Fruit fly (Drosophila melanogaster) whole organism, embryonic: ENCODE results near the gene CG10185.

Source experiments
- Adf1 ChIP-seq: fragments of 200-800 bp; sonication (Bioruptor generic); IDR thresholded peaks from 2 replicates; pipeline ENCODE4 v1.3.6; 2022; ENCODE audit warnings: missing biosample characterization, missing genetic modification characterization
- B-H1 ChIP-seq: fragments of 200-800 bp; sonication (Bioruptor generic); IDR thresholded peaks from 3 replicates; pipeline ENCODE4 v1.3.6; 2022; ENCODE audit warnings: missing biosample characterization, missing genetic modification characterization
- BtbVII ChIP-seq: fragments of 200-800 bp; sonication (Bioruptor generic); optimal IDR thresholded peaks from 3 replicates; lab custom pipeline; 2017; ENCODE audit warnings: missing biosample characterization, mild to moderate bottlenecking, missing genetic modification characterization
- CG10147 ChIP-seq: fragments of 200-800 bp; sonication (Bioruptor generic); optimal IDR thresholded peaks from 2 replicates; lab custom pipeline; 2019; ENCODE audit warnings: missing biosample characterization, mild to moderate bottlenecking, missing genetic modification characterization, moderate library complexity
- CG10274 ChIP-seq: fragments of 200-800 bp; sonication (Bioruptor generic); optimal IDR thresholded peaks from 3 replicates; lab custom pipeline; 2017; ENCODE audit warnings: missing biosample characterization, mild to moderate bottlenecking, missing genetic modification characterization
- CG10565 ChIP-seq: fragments of 200-800 bp; sonication (Bioruptor generic); optimal IDR thresholded peaks from 3 replicates; lab custom pipeline; 2016; ENCODE audit warnings: missing biosample characterization, mild to moderate bottlenecking, missing genetic modification characterization
- CG10959 ChIP-seq: fragments of 200-800 bp; sonication (Bioruptor generic); IDR thresholded peaks from 2 replicates; pipeline ENCODE4 v1.3.6; 2022; ENCODE audit warnings: missing biosample characterization, missing genetic modification characterization
- CG11247 ChIP-seq: fragments of 200-800 bp; sonication (Bioruptor generic); IDR thresholded peaks from 2 replicates; pipeline ENCODE4 v1.3.6; 2022; ENCODE audit warnings: missing biosample characterization, missing genetic modification characterization
- CG12155 ChIP-seq: fragments of 200-800 bp; sonication (Bioruptor generic); optimal IDR thresholded peaks from 3 replicates; lab custom pipeline; 2016; ENCODE audit warnings: missing biosample characterization, missing genetic modification characterization
- CG1233 ChIP-seq: fragments of 200-800 bp; sonication (Bioruptor generic); optimal IDR thresholded peaks from 4 replicates; lab custom pipeline; 2018; ENCODE audit warnings: missing biosample characterization, mild to moderate bottlenecking, missing genetic modification characterization
- CG13287 ChIP-seq: fragments of 200-800 bp; sonication (Bioruptor generic); IDR thresholded peaks from 2 replicates; pipeline ENCODE4 v1.3.6; 2022; ENCODE audit warnings: missing biosample characterization, missing genetic modification characterization; ENCODE audit not compliant: partially characterized antibody
- CG15269 ChIP-seq: fragments of 200-800 bp; sonication (Bioruptor generic); optimal IDR thresholded peaks from 2 replicates; lab custom pipeline; 2018; ENCODE audit warnings: missing biosample characterization, mild to moderate bottlenecking, missing genetic modification characterization, moderate library complexity
- CG2202 ChIP-seq: fragments of 200-800 bp; sonication (Bioruptor generic); optimal IDR thresholded peaks from 2 replicates; lab custom pipeline; 2018; ENCODE audit warnings: missing biosample characterization, mild to moderate bottlenecking, missing genetic modification characterization
- CG3163 ChIP-seq: fragments of 200-800 bp; sonication (Bioruptor generic); optimal IDR thresholded peaks from 3 replicates; lab custom pipeline; 2016; ENCODE audit warnings: missing biosample characterization, missing genetic modification characterization
- CG4424 ChIP-seq: fragments of 200-800 bp; sonication (Bioruptor generic); optimal IDR thresholded peaks from 3 replicates; lab custom pipeline; 2016; ENCODE audit warnings: missing biosample characterization, missing genetic modification characterization
- CG7786 ChIP-seq: fragments of 200-800 bp; sonication (Bioruptor generic); optimal IDR thresholded peaks from 2 replicates; lab custom pipeline; 2016; ENCODE audit warnings: missing biosample characterization, missing genetic modification characterization
- CG7963 ChIP-seq: fragments of 200-800 bp; sonication (Bioruptor generic); IDR thresholded peaks from 3 replicates; pipeline ENCODE4 v1.3.6; 2022; ENCODE audit warnings: missing biosample characterization, missing genetic modification characterization; ENCODE audit not compliant: partially characterized antibody
- CoRest ChIP-seq: fragments of 200-800 bp; sonication (Bioruptor generic); optimal IDR thresholded peaks from 3 replicates; lab custom pipeline; 2018; ENCODE audit warnings: missing biosample characterization, mild to moderate bottlenecking, missing genetic modification characterization, moderate library complexity
- Fer3 ChIP-seq: fragments of 200-800 bp; sonication (Bioruptor generic); optimal IDR thresholded peaks from 2 replicates; lab custom pipeline; 2018; ENCODE audit warnings: missing biosample characterization, mild to moderate bottlenecking, missing genetic modification characterization, moderate library complexity
- HLHmδ ChIP-seq: fragments of 200-800 bp; sonication (Bioruptor generic); optimal IDR thresholded peaks from 2 replicates; lab custom pipeline; 2018; ENCODE audit warnings: missing biosample characterization, mild to moderate bottlenecking, missing genetic modification characterization, moderate library complexity
- Hand ChIP-seq: fragments of 200-800 bp; sonication (Bioruptor generic); optimal IDR thresholded peaks from 2 replicates; lab custom pipeline; 2017; ENCODE audit warnings: mild to moderate bottlenecking, missing biosample characterization, missing genetic modification reagents, missing genetic modification characterization
- Hmr ChIP-seq: fragments of 200-800 bp; sonication (Bioruptor generic); optimal IDR thresholded peaks from 3 replicates; lab custom pipeline; 2017; ENCODE audit warnings: mild to moderate bottlenecking, missing biosample characterization, missing genetic modification reagents, missing genetic modification characterization
- Hr39 ChIP-seq: fragments of >200 bp; optimal IDR thresholded peaks from 2 replicates; lab custom pipeline; 2017
- NfI ChIP-seq: fragments of 200-800 bp; sonication (Bioruptor generic); optimal IDR thresholded peaks from 3 replicates; lab custom pipeline; 2018; ENCODE audit warnings: missing biosample characterization, mild to moderate bottlenecking, missing genetic modification characterization, moderate library complexity
- Six4 ChIP-seq: fragments of 200-800 bp; sonication (Bioruptor generic); optimal IDR thresholded peaks from 2 replicates; lab custom pipeline; 2016; ENCODE audit warnings: missing biosample characterization, missing genetic modification characterization
- Sry-δ ChIP-seq: fragments of 200-800 bp; sonication (Bioruptor generic); optimal IDR thresholded peaks from 2 replicates; lab custom pipeline; 2016; ENCODE audit warnings: missing biosample characterization, missing genetic modification characterization
- Tbp ChIP-seq: fragments of >200 bp; optimal IDR thresholded peaks from 2 replicates; lab custom pipeline; 2018; ENCODE audit warnings: missing biosample characterization, missing genetic modification characterization
- Trl ChIP-seq, 3 experiments: fragments of >200 bp in 2 of 3; fragments of 200-800 bp in 1 of 3; sonication (Bioruptor generic) in 1 of 3; optimal IDR thresholded peaks; 2 replicates in 1 of 3; 3 replicates in 2 of 3; lab custom pipeline; 2016 to 2017; ENCODE audit warnings: missing biosample characterization in 1 of 3, missing genetic modification characterization in 1 of 3
- Xbp1 ChIP-seq: fragments of 200-800 bp; sonication (Bioruptor generic); optimal IDR thresholded peaks from 3 replicates; lab custom pipeline; 2016; ENCODE audit warnings: missing biosample characterization, mild to moderate bottlenecking, missing genetic modification characterization
- ap ChIP-seq: fragments of 200-800 bp; sonication (Bioruptor generic); IDR thresholded peaks from 2 replicates; pipeline ENCODE4 v1.3.6; 2022; ENCODE audit warnings: missing biosample characterization, missing genetic modification characterization
- ato ChIP-seq: fragments of 200-800 bp; sonication (Bioruptor generic); IDR thresholded peaks from 2 replicates; pipeline ENCODE4 v1.3.6; 2022; ENCODE audit warnings: missing biosample characterization, missing genetic modification characterization; ENCODE audit not compliant: partially characterized antibody
- bowl ChIP-seq: fragments of 200-800 bp; sonication (Bioruptor generic); IDR thresholded peaks from 2 replicates; pipeline ENCODE4 v1.3.6; 2022; ENCODE audit warnings: missing biosample characterization, missing genetic modification characterization
- caup ChIP-seq: fragments of 200-800 bp; sonication (Bioruptor generic); optimal IDR thresholded peaks from 3 replicates; lab custom pipeline; 2017; ENCODE audit warnings: missing biosample characterization, mild to moderate bottlenecking, missing genetic modification characterization, moderate library complexity; ENCODE audit not compliant: severe bottlenecking
- chif ChIP-seq, 2 experiments: fragments of 200-800 bp; sonication (Bioruptor generic); optimal IDR thresholded peaks; 3 replicates each; lab custom pipeline; 2016; ENCODE audit warnings: missing biosample characterization in 2 of 2, missing genetic modification characterization in 2 of 2
- dan ChIP-seq: fragments of 200-800 bp; sonication (Bioruptor generic); IDR thresholded peaks from 2 replicates; pipeline ENCODE4 v1.3.6; 2022; ENCODE audit warnings: missing biosample characterization, missing genetic modification characterization
- gcm ChIP-seq: fragments of 200-800 bp; sonication (Bioruptor generic); optimal IDR thresholded peaks from 2 replicates; lab custom pipeline; 2019; ENCODE audit warnings: missing biosample characterization, mild to moderate bottlenecking, missing genetic modification characterization, moderate library complexity
- gsb-n ChIP-seq: fragments of 200-800 bp; sonication (Bioruptor generic); optimal IDR thresholded peaks from 3 replicates; lab custom pipeline; 2018; ENCODE audit warnings: missing biosample characterization, mild to moderate bottlenecking, missing genetic modification characterization
- gt ChIP-seq: fragments of 200-800 bp; sonication (Bioruptor generic); IDR thresholded peaks from 2 replicates; pipeline ENCODE4 v1.3.6; 2022; ENCODE audit warnings: missing biosample characterization, missing genetic modification characterization
- lbe ChIP-seq: fragments of 200-800 bp; sonication (Bioruptor generic); optimal IDR thresholded peaks from 2 replicates; lab custom pipeline; 2016; ENCODE audit warnings: missing biosample characterization, mild to moderate bottlenecking, missing genetic modification characterization
- odd ChIP-seq: fragments of 200-800 bp; sonication (Bioruptor generic); optimal IDR thresholded peaks from 2 replicates; lab custom pipeline; 2017; ENCODE audit warnings: missing biosample characterization, mild to moderate bottlenecking, missing genetic modification characterization
- pita ChIP-seq: fragments of 200-800 bp; sonication (Bioruptor generic); optimal IDR thresholded peaks from 2 replicates; lab custom pipeline; 2017; ENCODE audit warnings: missing biosample characterization, mild to moderate bottlenecking, missing genetic modification characterization
- pnt ChIP-seq: fragments of 200-800 bp; sonication (Bioruptor generic); optimal IDR thresholded peaks from 3 replicates; lab custom pipeline; 2016; ENCODE audit warnings: missing biosample characterization, missing genetic modification characterization
- slp2 ChIP-seq: fragments of 200-800 bp; sonication (Bioruptor generic); optimal IDR thresholded peaks from 2 replicates; lab custom pipeline; 2016; ENCODE audit warnings: missing biosample characterization, missing genetic modification characterization
- sna ChIP-seq: fragments of 200-800 bp; sonication (Bioruptor generic); IDR thresholded peaks from 2 replicates; pipeline ENCODE4 v1.3.6; 2022; ENCODE audit warnings: missing biosample characterization, missing genetic modification characterization; ENCODE audit not compliant: partially characterized antibody
- stc ChIP-seq: fragments of 200-800 bp; sonication (Bioruptor generic); IDR thresholded peaks from 2 replicates; pipeline ENCODE4 v1.3.6; 2022; ENCODE audit warnings: missing biosample characterization, missing genetic modification characterization
- toy ChIP-seq: fragments of 200-800 bp; sonication (Bioruptor generic); IDR thresholded peaks from 2 replicates; pipeline ENCODE4 v1.3.6; 2022; ENCODE audit warnings: missing biosample characterization, missing genetic modification characterization
- tup ChIP-seq: fragments of 200-800 bp; sonication (Bioruptor generic); optimal IDR thresholded peaks from 2 replicates; lab custom pipeline; 2016; ENCODE audit warnings: missing biosample characterization, mild to moderate bottlenecking, missing genetic modification characterization, moderate library complexity
- vvl ChIP-seq: fragments of 200-800 bp; sonication (Bioruptor generic); IDR thresholded peaks from 2 replicates; pipeline ENCODE4 v1.3.6; 2022; ENCODE audit warnings: missing biosample characterization, missing genetic modification characterization
- zfh1 ChIP-seq: fragments of 200-800 bp; sonication (Bioruptor generic); IDR thresholded peaks from 3 replicates; pipeline ENCODE4 v1.3.6; 2022; ENCODE audit warnings: missing biosample characterization, missing genetic modification characterization

Gene CG10185

dm6 chr3R:16097661-16098329, 30.4 kb upstream of the CG10185 start (continued):
- TF ChIP-seq CG10959 (GFP tag; lab: Robert Waterston, UW) (peak; percentile 92), gsb-n (tag; lab: Kevin White, UChicago) (peak; percentile 87), CoRest (peak; percentile 74), CG3163 (GFP tag; lab: Kevin White, UChicago) (peak; percentile 25), pnt (peak; percentile 83), tup (GFP tag; lab: Kevin White, UChicago) (peak; percentile 43), chif (GFP tag; optimal IDR thresholded peaks at IDR 0.05; lab: Kevin White, UChicago) (peak; percentile 73 to 88), Trl (optimal IDR thresholded peaks at IDR 0.05; lab: Kevin White, UChicago) (no peak), Trl (GFP tag; optimal IDR thresholded peaks at IDR 0.05; lab: Kevin White, UChicago) (peak; percentile 74), odd (GFP tag; lab: Kevin White, UChicago) (peak; percentile 8), HLHmδ (GFP tag; lab: Kevin White, UChicago) (no peak), CG10147 (GFP tag; lab: Kevin White, UChicago) (peak; percentile 38), CG12155 (peak; percentile 60), CG7786 (GFP tag; lab: Kevin White, UChicago) (peak; percentile 64), stc (GFP tag; lab: Robert Waterston, UW) (peak; percentile 53), pita (no peak), CG4424 (GFP tag; lab: Kevin White, UChicago) (peak; percentile 89), B-H1 (peak; percentile 53), slp2 (peak; percentile 47), NfI (GFP tag; lab: Kevin White, UChicago) (peak; percentile 52), caup (GFP tag; lab: Kevin White, UChicago) (peak; percentile 23), CG1233 (GFP tag; lab: Kevin White, UChicago) (peak; percentile 79), ato (GFP tag; lab: Robert Waterston, UW) (no peak), zfh1 (GFP tag; lab: Robert Waterston, UW) (peak; percentile 90), Sry-δ (GFP tag; lab: Kevin White, UChicago) (peak; percentile 38), Hand (no peak), bowl (GFP tag; lab: Robert Waterston, UW) (no peak), Fer3 (tag; lab: Kevin White, UChicago) (peak; percentile 55), gt (peak; percentile 46), toy (GFP tag; lab: Robert Waterston, UW) (no peak), vvl (GFP tag; lab: Robert Waterston, UW) (peak; percentile 78), CG10274 (GFP tag; lab: Kevin White, UChicago) (peak; percentile 31), Hmr (no peak), CG7963 (GFP tag; lab: Robert Waterston, UW) (no peak), CG15269 (tag; lab: Kevin White, UChicago) (peak; percentile 59), lbe (peak; percentile 96), CG11247 (GFP tag; lab: Robert Waterston, UW) (peak; percentile 65), BtbVII (no peak), gcm (peak; percentile 63), ap (GFP tag; lab: Robert Waterston, UW) (peak; percentile 47; the same call in 1 of the 2 replicates), Adf1 (GFP tag; lab: Robert Waterston, UW) (no peak), Six4 (GFP tag; lab: Kevin White, UChicago) (peak; percentile 57), dan (peak; percentile 75), CG13287 (GFP tag; lab: Robert Waterston, UW) (no peak), Xbp1 (GFP tag; lab: Kevin White, UChicago) (peak; percentile 81), CG2202 (tag; lab: Kevin White, UChicago) (peak; percentile 73), Tbp (no peak), sna (GFP tag; lab: Robert Waterston, UW) (no peak), Hr39 (lab: Kevin White, UChicago) (no peak), CG10565 (peak; percentile 42)
